Fruit fly (Drosophila melanogaster): ENCODE data around the gene Muc26B.
A peak's percentile ranks its signal among the peaks of the same experiment; 100 is the strongest.

The Muc26B gene

dm6 chr2L:6197773-6198172 lies 46.0 kb downstream of the Muc26B start (continued):
- TF ChIP-seq CG3919 (GFP tag; optimal IDR thresholded peaks at IDR 0.05) = peak; percentile 80
- peak; percentile 35 for TF ChIP-seq Met (GFP tag; optimal IDR thresholded peaks at IDR 0.05)
- peak; percentile 8 for TF ChIP-seq fkh (GFP tag; optimal IDR thresholded peaks at IDR 0.05)
- TF ChIP-seq Lpt (GFP tag; optimal IDR thresholded peaks at IDR 0.05) = peak; percentile 66
- no peak for TF ChIP-seq Blimp-1 (GFP tag; optimal IDR thresholded peaks at IDR 0.05)
- TF ChIP-seq CG7368 (GFP tag; optimal IDR thresholded peaks at IDR 0.05) = no peak
- no peak for TF ChIP-seq Ets21C (GFP tag; optimal IDR thresholded peaks at IDR 0.05)
- TF ChIP-seq fd85E (GFP tag; optimal IDR thresholded peaks at IDR 0.05) = no peak
- peak; percentile 49 for TF ChIP-seq pdm3 (GFP tag; optimal IDR thresholded peaks at IDR 0.05)
- TF ChIP-seq CG6163 (GFP tag; IDR thresholded peaks at IDR 0.05) = peak; percentile 85
- peak; percentile 77 for TF ChIP-seq Ets96B (tag; optimal IDR thresholded peaks at IDR 0.05)
- peak; percentile 65 for TF ChIP-seq achi (GFP tag; optimal IDR thresholded peaks at IDR 0.05)
- no peak for TF ChIP-seq vri (GFP tag; optimal IDR thresholded peaks at IDR 0.05)
- TF ChIP-seq CG11762 (GFP tag; optimal IDR thresholded peaks at IDR 0.05; ENCODE audit: insufficient read depth) = peak; percentile 59
- peak; percentile 39 for TF ChIP-seq CG6792 (GFP tag; optimal IDR thresholded peaks at IDR 0.05)
- TF ChIP-seq Sox15 (GFP tag; optimal IDR thresholded peaks at IDR 0.05) = no peak
- TF ChIP-seq Hr4 (GFP tag; optimal IDR thresholded peaks at IDR 0.05) = peak; percentile 60
- peak; percentile 91 for TF ChIP-seq Eip78C (GFP tag)
- TF ChIP-seq CG3032 (tag; optimal IDR thresholded peaks at IDR 0.05) = peak; percentile 74
- peak; percentile 61 for TF ChIP-seq Gug (GFP tag; IDR thresholded peaks at IDR 0.05)
- peak; percentile 72 for TF ChIP-seq CG15336 (GFP tag; IDR thresholded peaks at IDR 0.05)
- TF ChIP-seq CG8632 (GFP tag; optimal IDR thresholded peaks at IDR 0.05) = peak; percentile 36
- TF ChIP-seq Hr39 (GFP tag; optimal IDR thresholded peaks at IDR 0.05) = peak; percentile 13
- TF ChIP-seq CG8319 (GFP tag; optimal IDR thresholded peaks at IDR 0.05) = peak; percentile 5
- peak; percentile 62 for TF ChIP-seq svp (GFP tag)
- TF ChIP-seq eg (GFP tag; IDR thresholded peaks at IDR 0.05) = peak; percentile 81
- TF ChIP-seq Sox14 (GFP tag; optimal IDR thresholded peaks at IDR 0.05) = peak; percentile 69

dm6 chr2L:6198822-6199221 lies 47.1 kb downstream of the Muc26B start:
- no peak for TF ChIP-seq net (GFP tag; optimal IDR thresholded peaks at IDR 0.05)

DNA sequence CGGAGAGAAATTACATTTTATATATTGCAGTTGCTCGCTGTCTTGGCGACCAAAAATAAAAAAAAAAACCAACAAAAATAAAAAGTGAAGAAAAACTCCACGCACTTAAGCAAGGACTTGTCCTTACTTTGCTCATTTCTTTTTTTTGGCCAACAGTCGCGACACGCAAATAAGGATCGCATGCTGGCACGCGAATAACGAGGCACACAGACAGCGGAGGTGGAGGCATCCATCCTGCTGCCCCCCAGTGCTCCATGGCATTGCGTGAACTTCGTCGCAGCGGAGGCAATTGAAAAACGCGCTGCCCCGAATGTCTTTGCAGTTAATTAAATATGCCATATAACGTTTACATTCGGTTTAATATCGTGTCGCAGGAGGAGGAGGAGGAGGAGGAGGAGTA lies 47.8 kb downstream of the Muc26B start:
- TF ChIP-seq CG8119 (GFP tag; IDR thresholded peaks at IDR 0.05) (no peak), ss (GFP tag; optimal IDR thresholded peaks at IDR 0.05) (peak; percentile 37 to 99), svp (GFP tag) (peak; percentile 66)

DNA sequence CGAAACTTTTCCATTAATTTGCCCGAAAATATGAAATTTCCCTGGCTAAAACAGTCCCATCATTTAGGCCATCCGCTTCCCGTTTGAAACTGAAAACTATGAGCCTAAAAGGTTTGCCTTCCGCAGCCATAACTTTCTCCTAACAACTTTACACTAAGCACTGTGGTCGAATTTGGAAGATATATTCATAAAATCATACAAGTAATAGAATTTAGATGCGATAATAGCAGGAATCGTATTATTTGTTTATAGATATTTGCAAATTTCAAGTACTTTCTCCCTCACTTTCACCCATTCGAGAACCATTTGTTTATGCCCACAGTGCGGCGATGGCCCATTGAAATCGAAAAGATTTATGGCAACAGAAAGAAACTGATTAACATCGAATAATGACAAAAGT lies 49.7 kb downstream of the Muc26B start:
- TF ChIP-seq CG9139 (GFP tag; optimal IDR thresholded peaks at IDR 0.05) (no peak), CG8119 (GFP tag; IDR thresholded peaks at IDR 0.05) (no peak), CG32006 (GFP tag; optimal IDR thresholded peaks at IDR 0.05) (peak; percentile 7)

DNA sequence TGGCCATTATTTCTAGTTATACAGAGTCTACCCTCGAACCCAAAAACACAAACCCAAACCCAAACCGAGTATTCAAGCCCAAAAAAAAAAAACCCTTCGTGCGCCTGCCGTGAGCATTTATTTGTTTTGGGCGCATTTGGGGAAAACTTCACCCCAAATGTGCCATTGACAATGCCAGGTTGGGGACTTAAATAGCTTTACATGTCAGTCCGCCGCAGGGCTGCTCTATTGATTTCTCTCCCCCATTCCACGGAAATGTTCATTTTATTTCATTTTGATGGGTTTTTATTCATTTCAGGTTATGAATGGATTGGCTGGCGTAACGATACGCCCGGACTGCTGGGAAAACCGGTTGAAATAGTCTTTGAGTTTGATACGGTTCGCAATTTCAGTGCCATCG lies 51.1 kb downstream of the Muc26B start:
- TF ChIP-seq vri (GFP tag; optimal IDR thresholded peaks at IDR 0.05) (no peak), ss (GFP tag; optimal IDR thresholded peaks at IDR 0.05) (no peak), fd59A (GFP tag; optimal IDR thresholded peaks at IDR 0.05) (no peak), CG11902 (GFP tag; optimal IDR thresholded peaks at IDR 0.05) (no peak), Sox102F (GFP tag; optimal IDR thresholded peaks at IDR 0.05) (no peak), CG6854 (GFP tag; optimal IDR thresholded peaks at IDR 0.05) (no peak), spab (GFP tag; optimal IDR thresholded peaks at IDR 0.05) (no peak), CG6276 (GFP tag; optimal IDR thresholded peaks at IDR 0.05) (no peak), fkh (GFP tag; optimal IDR thresholded peaks at IDR 0.05) (no peak), CG8319 (GFP tag; optimal IDR thresholded peaks at IDR 0.05) (no peak)

Measured in whole organism, prepupa.